Fruit fly (Drosophila melanogaster): ENCODE results near the gene CG11598.
A peak's percentile ranks its signal among the peaks of the same experiment; 100 is the strongest.

Gene CG11598

DNA sequence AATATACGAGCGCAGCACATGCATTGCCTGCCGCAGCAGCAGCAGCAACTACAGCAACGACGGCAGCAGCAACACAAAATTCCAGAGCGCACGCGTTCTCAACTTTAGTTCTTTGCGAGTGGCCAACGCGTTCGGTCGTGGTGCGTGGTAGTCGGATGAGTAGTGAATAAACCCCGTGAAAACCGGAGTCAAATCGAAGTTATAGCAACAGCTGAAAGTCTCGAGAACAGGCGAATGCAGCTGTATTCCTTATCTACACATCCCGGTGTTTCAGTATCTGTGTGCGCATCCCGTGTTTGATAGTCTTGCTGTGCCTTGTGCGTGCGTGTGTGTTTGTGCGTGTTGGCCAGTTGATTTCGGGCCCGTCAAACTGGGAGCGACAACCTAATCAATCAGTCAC is 13.2 kb downstream of the CG11598 start, which contains the start of gene Dtg:
Gene Dtg (plus strand): TSS at position 105 of the 400 bp plus-strand sequence.
- TF ChIP-seq rn (GFP tag; IDR thresholded peaks at IDR 0.05) (no peak), CG17806 (tag; optimal IDR thresholded peaks at IDR 0.05) (no peak), CG4496 (GFP tag; IDR thresholded peaks at IDR 0.05) (peak; percentile 50; the same call in 1 of the 3 replicates), Snoo (tag; optimal IDR thresholded peaks at IDR 0.05) (no peak), EcR (GFP tag; optimal IDR thresholded peaks at IDR 0.05) (peak; percentile 66), CG12605 (GFP tag; IDR thresholded peaks at IDR 0.05) (0 out of 2 replicates have a peak, but pooled peaks have one; percentile 24), CG32121 (GFP tag; IDR thresholded peaks at IDR 0.05) (no peak), Ets98B (GFP tag; IDR thresholded peaks at IDR 0.05) (0 out of 2 replicates have a peak, but pooled peaks have one; percentile 11)

DNA sequence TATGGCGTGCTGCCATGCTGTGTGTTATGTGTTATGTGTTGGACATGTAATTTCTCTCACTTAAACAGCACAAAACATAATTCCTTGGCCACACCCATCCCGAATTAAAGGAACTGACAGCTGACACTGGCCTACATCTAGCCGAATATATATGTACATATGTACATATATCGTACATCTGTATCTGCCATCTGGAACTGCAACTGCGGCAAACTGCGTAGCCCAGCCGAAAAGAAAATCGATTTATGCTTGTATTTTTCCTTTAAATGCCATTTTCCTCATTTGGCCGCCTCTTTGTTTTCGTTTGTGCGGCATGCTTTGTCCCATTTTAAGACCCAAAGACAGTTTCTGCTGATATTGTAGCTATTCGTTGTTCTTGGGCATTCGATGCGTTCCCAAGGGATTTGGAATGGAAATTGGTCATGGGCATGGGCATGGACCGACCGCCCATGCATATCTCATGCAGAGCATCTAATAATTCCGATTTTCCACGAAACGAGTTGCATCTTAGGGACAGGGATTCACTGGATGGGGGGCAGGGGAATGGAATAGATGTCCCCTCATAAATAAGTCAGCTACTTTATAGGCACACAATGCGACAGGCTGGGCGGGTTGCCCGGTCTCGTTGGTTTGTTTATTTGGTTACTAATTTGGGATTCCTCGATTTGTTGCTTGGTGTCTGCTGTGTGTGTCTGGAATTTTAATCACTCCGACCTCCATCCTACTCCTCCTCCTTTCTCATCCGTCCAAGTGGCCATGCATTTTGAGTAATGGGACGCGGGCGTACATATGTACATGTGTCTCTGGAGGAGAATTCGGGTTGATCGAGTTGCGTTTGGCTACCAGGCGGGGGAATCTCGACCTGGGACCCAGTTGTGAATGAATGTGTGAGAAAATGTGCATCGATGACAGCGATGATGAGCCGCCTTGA is 14.6 kb downstream of the CG11598 start:
- TF ChIP-seq CG10348 (GFP tag; IDR thresholded peaks at IDR 0.05), result no peak

DNA sequence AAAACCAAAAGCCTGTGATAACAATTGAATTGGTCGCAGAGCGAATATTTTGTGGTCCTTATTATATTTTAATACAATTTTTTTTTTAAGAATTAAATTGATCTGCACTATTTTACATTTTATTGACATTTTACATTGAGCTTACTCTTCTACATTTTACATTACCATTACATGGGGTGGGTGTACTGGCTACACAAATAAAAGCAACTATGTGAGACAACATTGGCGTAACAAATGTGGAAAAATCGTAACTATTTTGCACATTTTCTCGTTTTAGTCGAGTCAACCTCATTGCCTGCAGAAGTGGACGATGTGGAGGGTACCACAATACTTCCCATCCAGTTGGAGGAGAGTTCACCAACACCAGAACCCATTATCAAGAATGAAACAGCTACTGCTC is 15.8 kb downstream of the CG11598 start:
- peak; percentile 29 for TF ChIP-seq D1 (tag; optimal IDR thresholded peaks at IDR 0.05)
- TF ChIP-seq Pif1B (GFP tag; optimal IDR thresholded peaks at IDR 0.05), result no peak
- no peak for TF ChIP-seq EcR (GFP tag; optimal IDR thresholded peaks at IDR 0.05)
- TF ChIP-seq CG32121 (GFP tag; IDR thresholded peaks at IDR 0.05), result no peak

DNA sequence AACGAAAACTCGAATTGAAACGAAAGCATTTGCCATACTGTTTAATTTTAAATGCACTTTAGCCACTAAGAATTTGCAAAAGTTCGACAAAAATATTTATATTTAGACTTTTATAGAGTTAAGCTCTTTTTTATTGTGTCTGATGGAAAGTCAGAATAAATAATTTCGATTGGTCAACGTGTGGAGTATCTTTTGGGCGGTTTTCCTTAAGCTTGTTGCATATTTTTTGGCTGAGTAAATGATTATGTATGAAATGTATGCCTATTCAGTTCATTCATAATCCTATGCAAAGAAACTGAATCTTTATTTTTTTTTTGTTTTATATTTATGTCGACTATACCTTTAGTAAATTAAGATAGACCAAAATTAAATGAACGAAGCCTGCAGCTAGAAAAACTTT is 18.0 kb downstream of the CG11598 start:
- TF ChIP-seq Ets98B (GFP tag; IDR thresholded peaks at IDR 0.05) (no peak), CG13204 (GFP tag; optimal IDR thresholded peaks at IDR 0.05) (no peak), gl (tag; optimal IDR thresholded peaks at IDR 0.05) (no peak), EcR (GFP tag; optimal IDR thresholded peaks at IDR 0.05) (no peak), CG14655 (GFP tag; optimal IDR thresholded peaks at IDR 0.05) (no peak), Snoo (tag; optimal IDR thresholded peaks at IDR 0.05) (no peak), Pif1B (GFP tag; optimal IDR thresholded peaks at IDR 0.05) (no peak), fd96Ca (GFP tag; IDR thresholded peaks at IDR 0.05) (no peak), CG12605 (GFP tag; IDR thresholded peaks at IDR 0.05) (no peak)

DNA sequence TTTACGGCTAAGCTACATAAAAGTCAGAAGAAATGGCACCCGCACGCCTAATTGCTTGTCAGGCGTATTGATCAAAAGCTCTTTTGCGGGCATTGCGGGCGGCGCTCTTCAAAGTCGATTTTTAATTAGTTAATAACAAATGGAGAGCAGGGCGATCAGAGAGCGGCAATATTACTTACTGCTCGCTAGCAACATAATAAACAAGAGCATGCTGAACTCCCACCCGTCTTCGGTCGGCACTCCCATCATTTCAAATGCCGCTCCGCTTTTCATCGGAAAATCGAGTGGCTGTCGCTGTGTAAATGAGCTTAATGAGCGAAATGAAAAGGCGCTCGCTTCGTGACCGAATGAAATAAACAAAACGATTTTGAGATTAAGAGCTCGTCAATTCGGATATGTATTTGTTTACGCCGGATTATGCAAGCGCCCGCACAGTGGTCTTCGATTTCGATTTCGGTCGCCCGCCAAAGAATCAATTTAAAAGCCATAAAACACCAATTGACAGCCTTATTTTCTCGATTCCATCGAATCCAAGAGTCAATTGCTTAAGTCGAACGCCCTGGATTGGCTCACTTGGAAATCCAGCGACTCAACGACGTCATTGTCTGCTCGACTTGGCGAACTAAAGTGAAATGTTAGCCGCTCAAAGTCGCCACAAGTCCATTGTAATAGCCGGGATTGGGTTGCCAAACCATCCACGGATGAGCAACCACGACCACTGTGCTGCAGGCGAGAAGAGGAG is 19.0 kb downstream of the CG11598 start:
- TF ChIP-seq CG13204 (GFP tag; optimal IDR thresholded peaks at IDR 0.05) (no peak), CG8301 (tag; optimal IDR thresholded peaks at IDR 0.05) (peak; percentile 47), CG4496 (GFP tag; IDR thresholded peaks at IDR 0.05) (0 out of 3 replicates have a peak, but pooled peaks have one; percentile 18), CG10348 (GFP tag; IDR thresholded peaks at IDR 0.05) (peak; percentile 52; the same call in 1 of the 2 replicates), CG15710 (tag; optimal IDR thresholded peaks at IDR 0.05) (no peak), CG32121 (GFP tag; IDR thresholded peaks at IDR 0.05) (peak; percentile 79), fd96Ca (GFP tag; IDR thresholded peaks at IDR 0.05) (peak; percentile 80), CG12605 (GFP tag; IDR thresholded peaks at IDR 0.05) (no peak), CG14655 (GFP tag; optimal IDR thresholded peaks at IDR 0.05) (peak; percentile 55), Snoo (tag; optimal IDR thresholded peaks at IDR 0.05) (no peak), Pif1B (GFP tag; optimal IDR thresholded peaks at IDR 0.05) (no peak), EcR (GFP tag; optimal IDR thresholded peaks at IDR 0.05) (no peak), Ets98B (GFP tag; IDR thresholded peaks at IDR 0.05) (peak; percentile 46), rn (GFP tag; IDR thresholded peaks at IDR 0.05) (peak; percentile 46), CG17806 (tag; optimal IDR thresholded peaks at IDR 0.05) (no peak)

DNA sequence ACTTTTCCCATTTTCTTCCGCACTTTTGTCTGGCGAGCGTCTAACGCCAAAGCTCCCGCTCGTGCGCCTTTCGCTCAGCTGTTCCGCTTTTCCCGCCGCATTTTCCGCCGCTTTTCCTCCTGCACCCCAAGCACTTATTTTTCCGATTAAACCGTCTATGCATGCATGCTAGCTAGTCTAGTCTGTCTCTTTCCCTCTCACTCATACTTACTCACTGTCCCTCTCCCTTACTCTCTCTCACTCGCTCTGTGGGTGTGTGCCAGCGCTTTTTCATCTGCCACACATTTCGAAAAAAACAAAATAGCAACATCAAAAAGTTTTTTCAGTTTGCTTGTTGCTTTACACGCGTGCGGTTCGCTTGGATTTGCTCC is 19.5 kb downstream of the CG11598 start, which contains the start of gene CG6225:
Gene CG6225 (plus strand): TSS at position 325 of the 371 bp plus-strand sequence.
- TF ChIP-seq D1 (tag; optimal IDR thresholded peaks at IDR 0.05) (no peak), gl (tag; optimal IDR thresholded peaks at IDR 0.05) (no peak), CG32121 (GFP tag; IDR thresholded peaks at IDR 0.05) (no peak), CG17806 (tag; optimal IDR thresholded peaks at IDR 0.05) (no peak), CG9948 (tag; optimal IDR thresholded peaks at IDR 0.05) (no peak), fd96Ca (GFP tag; IDR thresholded peaks at IDR 0.05) (no peak), Snoo (tag; optimal IDR thresholded peaks at IDR 0.05) (no peak), CG4496 (GFP tag; IDR thresholded peaks at IDR 0.05) (no peak)

DNA sequence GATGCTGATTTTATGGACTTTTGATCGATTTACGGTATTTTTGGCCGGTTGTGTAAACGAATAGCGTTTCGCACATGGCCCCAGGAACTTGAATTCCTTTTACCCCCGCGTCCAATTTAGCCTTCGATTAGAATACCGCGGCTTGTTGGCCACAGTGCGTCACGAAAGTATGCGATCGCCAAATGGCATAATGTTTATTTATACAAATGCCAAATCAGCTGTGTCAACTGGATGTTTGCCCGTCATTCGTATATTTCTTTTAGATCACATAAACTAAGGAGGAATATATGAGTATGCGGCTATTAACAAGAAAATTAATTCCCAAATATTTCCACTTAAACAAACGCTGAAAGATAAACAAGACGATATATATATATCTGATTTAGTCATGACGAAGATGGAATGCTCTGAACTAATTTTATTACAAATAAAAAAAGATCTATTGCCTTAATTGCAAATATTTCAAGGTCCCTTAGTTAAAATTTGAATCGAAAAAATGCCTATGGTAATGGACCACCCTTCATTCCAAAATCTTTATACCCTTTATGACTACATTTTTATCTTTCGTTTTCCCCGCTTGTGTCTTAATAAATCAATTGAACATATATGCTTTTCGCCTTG is 22.3 kb downstream of the CG11598 start:
- TF ChIP-seq rn (GFP tag; IDR thresholded peaks at IDR 0.05) (no peak), Pif1B (GFP tag; optimal IDR thresholded peaks at IDR 0.05) (no peak), Pif1A (GFP tag; optimal IDR thresholded peaks at IDR 0.05) (no peak), CG12605 (GFP tag; IDR thresholded peaks at IDR 0.05) (no peak), gl (tag; optimal IDR thresholded peaks at IDR 0.05) (no peak), CG32121 (GFP tag; IDR thresholded peaks at IDR 0.05) (no peak), fd96Ca (GFP tag; IDR thresholded peaks at IDR 0.05) (no peak), CG8159 (tag; optimal IDR thresholded peaks at IDR 0.05) (no peak), Snoo (tag; optimal IDR thresholded peaks at IDR 0.05) (no peak), D1 (tag; optimal IDR thresholded peaks at IDR 0.05) (no peak), CG15710 (tag; optimal IDR thresholded peaks at IDR 0.05) (no peak), CG13204 (GFP tag; optimal IDR thresholded peaks at IDR 0.05) (no peak), CG17806 (tag; optimal IDR thresholded peaks at IDR 0.05) (no peak), CG10348 (GFP tag; IDR thresholded peaks at IDR 0.05) (no peak), EcR (GFP tag; optimal IDR thresholded peaks at IDR 0.05) (no peak), CG14655 (GFP tag; optimal IDR thresholded peaks at IDR 0.05) (no peak), CG8301 (tag; optimal IDR thresholded peaks at IDR 0.05) (no peak), Ets98B (GFP tag; IDR thresholded peaks at IDR 0.05) (no peak)
